Worm (Caenorhabditis elegans): Measurements from ENCODE around the gene F14H12.17.

DNA sequence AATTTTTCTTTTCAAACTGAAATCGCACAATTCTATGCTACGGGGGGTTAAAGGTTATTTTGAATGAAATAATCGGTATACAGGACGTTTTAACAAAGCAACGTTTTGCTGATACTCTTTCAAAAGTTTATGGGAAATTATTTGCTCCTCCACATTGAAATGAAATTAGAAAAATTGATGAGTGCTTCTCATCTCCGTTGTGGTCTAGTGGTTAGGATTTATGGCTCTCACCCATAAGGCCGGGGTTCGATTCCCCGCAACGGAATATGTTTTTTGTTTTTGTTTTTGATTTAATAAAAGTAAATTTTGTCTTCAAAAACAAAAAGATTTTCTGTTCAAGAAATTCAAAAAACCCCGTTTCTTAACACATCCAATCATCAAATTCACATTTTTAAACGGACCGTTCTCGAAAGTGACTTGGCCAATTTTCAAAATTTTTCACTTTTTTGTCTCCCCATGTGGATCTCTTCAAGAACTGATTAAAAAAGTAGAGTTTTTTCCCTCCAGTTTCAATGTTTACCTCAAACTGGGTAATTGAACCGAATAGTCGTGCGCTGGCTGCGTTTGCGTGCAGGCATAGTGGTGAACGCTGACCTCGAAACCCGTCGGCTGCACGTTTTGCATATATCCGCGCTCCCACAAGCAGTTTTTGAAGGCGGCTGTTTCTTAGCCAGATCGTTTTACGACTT is 46.6 kb upstream of the F14H12.17 start:
- TF ChIP-seq ttx-3 (tag; optimal IDR thresholded peaks at IDR 0.05) (no peak), sox-2 (GFP tag; IDR thresholded peaks at IDR 0.05) (no peak), hlh-30 (tag; optimal IDR thresholded peaks at IDR 0.05; ENCODE audit: insufficient read depth) (no peak)

All from whole organism, late embryonic.